Worm (Caenorhabditis elegans): ENCODE results near the gene E02H9.7.

E02H9.7 gene

ce11 chrIII:2401126-2402123, 44.0 kb downstream of the E02H9.7 start, which contains the start of the genes cic-1 and strm-1 (continued):
- peak; percentile 35; the same call in 1 of the 2 replicates for TF ChIP-seq F33H1.4 (GFP tag; IDR thresholded peaks at IDR 0.05)
- TF ChIP-seq D2030.7 (GFP tag; IDR thresholded peaks at IDR 0.05), result no peak

Data from whole organism, young adult.